Worm (Caenorhabditis elegans) whole organism, mixed stage, embryonic: ENCODE measurements around the gene ZC13.1.
A peak's percentile ranks its signal among the peaks of the same experiment; 100 is the strongest.

Source experiments
- M03D4.4 ChIP-seq: sonication (generic microtip); optimal IDR thresholded peaks from 2 replicates; lab custom pipeline; 2017; ENCODE audit warnings: mild to moderate bottlenecking, missing genetic modification characterization, missing compliant biosample characterization
- bed-3 ChIP-seq: fragments of 200-800 bp; sonication (Bioruptor generic); optimal IDR thresholded peaks from 3 replicates; lab custom pipeline; 2018; ENCODE audit warnings: mild to moderate bottlenecking, missing genetic modification characterization, moderate library complexity, missing compliant biosample characterization
- blmp-1 ChIP-seq: fragments of 150-350 bp; optimal IDR thresholded peaks from 2 replicates; lab custom pipeline; 2014; ENCODE audit warnings: missing biosample characterization, missing genetic modification characterization
- ceh-39 ChIP-seq: fragments of 150-350 bp; optimal IDR thresholded peaks from 2 replicates; lab custom pipeline; 2014; ENCODE audit warnings: missing biosample characterization, missing genetic modification characterization
- ceh-43 ChIP-seq: fragments of 200-800 bp; sonication (Bioruptor generic); optimal IDR thresholded peaks from 2 replicates; lab custom pipeline; 2018; ENCODE audit warnings: mild to moderate bottlenecking, missing genetic modification characterization, moderate library complexity, missing compliant biosample characterization
- ceh-83 ChIP-seq: fragments of 200-800 bp; sonication (Bioruptor generic); optimal IDR thresholded peaks from 2 replicates; lab custom pipeline; 2018; ENCODE audit warnings: mild to moderate bottlenecking, missing genetic modification characterization, missing compliant biosample characterization
- ces-1 ChIP-seq: fragments of 150-350 bp; optimal IDR thresholded peaks from 2 replicates; lab custom pipeline; 2014; ENCODE audit warnings: missing biosample characterization, missing genetic modification reagents, missing genetic modification characterization
- drap-1 ChIP-seq: fragments of 200-800 bp; sonication (Bioruptor generic); optimal IDR thresholded peaks from 3 replicates; lab custom pipeline; 2018; ENCODE audit warnings: mild to moderate bottlenecking, missing genetic modification characterization, missing compliant biosample characterization
- elt-1 ChIP-seq: sonication (generic microtip); optimal IDR thresholded peaks from 2 replicates; lab custom pipeline; 2017; ENCODE audit warnings: missing genetic modification characterization, mild to moderate bottlenecking, missing compliant biosample characterization, antibody characterized with exemption, moderate library complexity, borderline replicate concordance; ENCODE audit not compliant: insufficient read depth
- elt-3 ChIP-seq: fragments of 150-350 bp; optimal IDR thresholded peaks from 2 replicates; lab custom pipeline; 2014; ENCODE audit warnings: missing biosample characterization, missing genetic modification characterization
- flh-1 ChIP-seq: fragments of 200-800 bp; sonication (Bioruptor generic); optimal IDR thresholded peaks from 2 replicates; lab custom pipeline; 2018; ENCODE audit warnings: mild to moderate bottlenecking, missing genetic modification characterization, moderate library complexity, missing compliant biosample characterization
- ham-2 ChIP-seq: fragments of 200-800 bp; sonication (Bioruptor generic); optimal IDR thresholded peaks from 2 replicates; lab custom pipeline; 2018; ENCODE audit warnings: mild to moderate bottlenecking, missing genetic modification characterization, missing compliant biosample characterization
- hlh-1 ChIP-seq: fragments of 150-350 bp; optimal IDR thresholded peaks from 2 replicates; lab custom pipeline; 2014; ENCODE audit warnings: missing biosample characterization, missing genetic modification reagents, missing genetic modification characterization
- lin-13 ChIP-seq: fragments of 150-350 bp; optimal IDR thresholded peaks from 2 replicates; lab custom pipeline; 2014; ENCODE audit warnings: missing biosample characterization, missing genetic modification characterization
- lin-32 ChIP-seq: fragments of 200-800 bp; sonication (Bioruptor generic); optimal IDR thresholded peaks from 2 replicates; lab custom pipeline; 2018; ENCODE audit warnings: mild to moderate bottlenecking, missing genetic modification characterization, missing compliant biosample characterization
- lsy-2 ChIP-seq: fragments of 150-350 bp; optimal IDR thresholded peaks from 2 replicates; lab custom pipeline; 2014; ENCODE audit warnings: missing biosample characterization, missing genetic modification characterization
- mab-5 ChIP-seq: fragments of 150-350 bp; optimal IDR thresholded peaks from 2 replicates; lab custom pipeline; 2014; ENCODE audit warnings: missing biosample characterization, missing genetic modification characterization
- mep-1 ChIP-seq: fragments of 150-350 bp; optimal IDR thresholded peaks from 2 replicates; lab custom pipeline; 2017; ENCODE audit warnings: missing biosample characterization, missing genetic modification reagents, missing genetic modification characterization, inconsistent platforms
- mls-2 ChIP-seq: sonication (generic microtip); optimal IDR thresholded peaks from 2 replicates; lab custom pipeline; 2016; ENCODE audit warnings: mild to moderate bottlenecking, missing genetic modification characterization, moderate library complexity, missing compliant biosample characterization
- nhr-12 ChIP-seq: fragments of 150-350 bp; optimal IDR thresholded peaks from 2 replicates; lab custom pipeline; 2014; ENCODE audit warnings: missing biosample characterization, missing genetic modification characterization
- nhr-2 ChIP-seq: fragments of 150-350 bp; optimal IDR thresholded peaks from 2 replicates; lab custom pipeline; 2014; ENCODE audit warnings: missing biosample characterization, missing genetic modification characterization
- nhr-28 ChIP-seq: fragments of 150-350 bp; optimal IDR thresholded peaks from 2 replicates; lab custom pipeline; 2014; ENCODE audit warnings: missing biosample characterization, missing genetic modification characterization
- pha-4 ChIP-seq: fragments of 150-350 bp; optimal IDR thresholded peaks from 2 replicates; lab custom pipeline; 2018; ENCODE audit warnings: missing biosample characterization, missing genetic modification reagents, missing genetic modification characterization
- sem-2 ChIP-seq: fragments of 200-800 bp; sonication (Bioruptor generic); optimal IDR thresholded peaks from 2 replicates; lab custom pipeline; 2018; ENCODE audit warnings: mild to moderate bottlenecking, missing genetic modification characterization, missing compliant biosample characterization
- snpc-4 ChIP-seq: fragments of 150-350 bp; optimal IDR thresholded peaks from 2 replicates; lab custom pipeline; 2014; ENCODE audit warnings: missing biosample characterization, missing genetic modification characterization
- sptf-1 ChIP-seq: sonication (generic microtip); optimal IDR thresholded peaks from 2 replicates; lab custom pipeline; 2017; ENCODE audit warnings: mild to moderate bottlenecking, missing genetic modification characterization, moderate library complexity, missing compliant biosample characterization
- tbx-8 ChIP-seq: fragments of 200-800 bp; sonication (Bioruptor generic); optimal IDR thresholded peaks from 2 replicates; lab custom pipeline; 2018; ENCODE audit warnings: mild to moderate bottlenecking, missing genetic modification characterization, moderate library complexity, missing compliant biosample characterization
- unc-120 ChIP-seq: sonication (generic microtip); optimal IDR thresholded peaks from 2 replicates; lab custom pipeline; 2017; ENCODE audit warnings: missing genetic modification characterization, missing compliant biosample characterization; ENCODE audit not compliant: poor library complexity, severe bottlenecking
- unc-39 ChIP-seq: fragments of 150-350 bp; optimal IDR thresholded peaks from 2 replicates; lab custom pipeline; 2014; ENCODE audit warnings: missing biosample characterization, missing genetic modification characterization
- ztf-11 ChIP-seq: fragments of 150-350 bp; optimal IDR thresholded peaks from 2 replicates; lab custom pipeline; 2014; ENCODE audit warnings: missing biosample characterization, missing genetic modification characterization

The ZC13.1 gene

DNA sequence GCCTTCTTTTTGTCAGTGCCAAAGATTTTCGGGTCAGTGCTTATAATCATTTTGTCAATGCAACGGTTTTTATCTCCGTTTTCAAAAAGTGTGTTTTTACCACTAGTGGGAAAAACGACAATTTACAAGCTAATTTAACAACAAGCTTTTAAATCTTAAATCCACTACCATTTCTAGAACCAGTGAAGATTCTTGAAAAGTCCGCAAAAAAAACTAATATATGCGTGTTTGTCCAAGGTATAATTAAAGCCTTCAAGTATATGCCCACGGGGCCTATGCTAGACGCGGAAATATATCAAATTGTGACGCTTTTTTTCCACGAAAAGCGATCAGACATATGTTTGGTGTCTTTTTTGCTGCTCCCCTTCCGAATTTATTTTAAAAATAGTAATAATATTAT lies 35.5 kb downstream of the ZC13.1 start:
- no peak for TF ChIP-seq hlh-1 (tag; lab: Kevin White, UChicago)
- TF ChIP-seq nhr-12 (tag; lab: Kevin White, UChicago) = no peak
- no peak for TF ChIP-seq flh-1
- TF ChIP-seq tbx-8 = no peak
- TF ChIP-seq ham-2 (GFP tag; lab: Kevin White, UChicago) = no peak
- TF ChIP-seq mls-2 = no peak
- TF ChIP-seq ces-1 (GFP tag; lab: Kevin White, UChicago) = no peak
- TF ChIP-seq pha-4 (tag; lab: Kevin White, UChicago) = no peak
- TF ChIP-seq blmp-1 (tag; lab: Kevin White, UChicago) = no peak
- no peak for TF ChIP-seq lin-13
- TF ChIP-seq M03D4.4 (tag; lab: Kevin White, UChicago) = no peak
- no peak for TF ChIP-seq mep-1
- no peak for TF ChIP-seq sptf-1 (tag; lab: Kevin White, UChicago)
- TF ChIP-seq snpc-4 (tag; lab: Kevin White, UChicago) = no peak
- no peak for TF ChIP-seq nhr-2 (tag; lab: Kevin White, UChicago)
- TF ChIP-seq lin-32 (GFP tag; lab: Kevin White, UChicago) = no peak
- TF ChIP-seq bed-3 = no peak

- TF ChIP-seq bed-3 = no peak
- TF ChIP-seq drap-1 = no peak
- TF ChIP-seq sptf-1 (tag; lab: Kevin White, UChicago) = no peak
- no peak for TF ChIP-seq lin-32 (GFP tag; lab: Kevin White, UChicago)
- no peak for TF ChIP-seq elt-1 (tag; lab: Kevin White, UChicago)
- TF ChIP-seq nhr-2 (tag; lab: Kevin White, UChicago) = no peak
- no peak for TF ChIP-seq ztf-11 (tag; lab: Kevin White, UChicago)
- no peak for TF ChIP-seq M03D4.4 (tag; lab: Kevin White, UChicago)
- no peak for TF ChIP-seq unc-120
- no peak for TF ChIP-seq ceh-83 (GFP tag; lab: Kevin White, UChicago)
Observed at ce11 chrX:912990-913389, 36.0 kb downstream of the ZC13.1 start, which contains the start of gene F35H12.6. Gene F35H12.6 (plus strand): TSS chrX:913290.

DNA sequence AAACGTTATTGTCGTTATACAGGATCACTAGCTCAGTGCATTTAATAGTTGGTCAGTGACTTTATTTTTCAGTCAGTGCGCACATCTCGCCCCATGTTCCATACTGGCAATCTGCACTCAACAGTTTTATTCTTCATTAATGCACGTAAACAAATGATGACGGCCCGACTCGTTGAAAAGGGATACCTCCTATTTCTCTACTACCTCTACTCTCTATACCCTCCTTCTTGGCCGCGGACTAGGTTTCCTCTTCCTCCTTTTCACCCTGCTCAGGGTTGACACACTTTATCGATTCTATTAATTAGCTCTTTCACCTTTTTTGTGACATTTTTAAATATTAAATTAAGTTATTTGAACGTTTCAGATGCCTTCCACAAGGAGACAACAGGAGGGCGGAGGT lies 38.5 kb downstream of the ZC13.1 start, which contains the start of gene sel-12:
Gene sel-12, plus strand, starts transcription at position 358 of the 400 bp plus-strand sequence.
- TF ChIP-seq sem-2 (GFP tag; lab: Kevin White, UChicago) = no peak
- no peak for TF ChIP-seq nhr-28
- TF ChIP-seq lin-32 (GFP tag; lab: Kevin White, UChicago) = peak; percentile 9
- no peak for TF ChIP-seq lin-13
- peak; percentile 62 for TF ChIP-seq ces-1 (GFP tag; lab: Kevin White, UChicago)
- peak; percentile 72 for TF ChIP-seq ceh-39 (tag; lab: Kevin White, UChicago)
- no peak for TF ChIP-seq mls-2
- TF ChIP-seq ceh-43 = no peak
- TF ChIP-seq sptf-1 (tag; lab: Kevin White, UChicago) = no peak
- peak; percentile 41 for TF ChIP-seq unc-120
- TF ChIP-seq mab-5 (tag; lab: Kevin White, UChicago) = no peak
- TF ChIP-seq drap-1 = no peak
- no peak for TF ChIP-seq hlh-1 (tag; lab: Kevin White, UChicago)
- no peak for TF ChIP-seq M03D4.4 (tag; lab: Kevin White, UChicago)

DNA sequence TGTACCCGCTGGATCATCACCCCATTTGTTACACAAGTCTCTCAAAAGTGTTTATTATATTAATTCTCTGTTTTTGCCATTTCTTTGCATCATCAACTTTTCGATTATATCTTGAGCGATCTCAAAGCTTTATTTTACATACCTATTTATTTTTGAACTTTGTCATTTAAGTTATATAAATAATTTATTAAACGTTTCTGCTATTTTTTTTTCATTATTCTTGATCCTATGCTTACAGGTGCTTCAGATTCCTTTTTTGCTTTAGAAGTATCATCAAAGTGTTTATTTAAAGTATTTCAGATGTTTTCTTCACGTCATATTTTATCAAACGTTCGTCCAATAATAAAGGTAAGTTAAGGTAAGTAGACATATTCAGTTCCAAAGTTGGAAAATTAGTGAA lies 41.1 kb downstream of the ZC13.1 start, which contains the start of gene F35H12.5:
Gene F35H12.5, plus strand, starts transcription at position 301 of the 400 bp plus-strand sequence.
- TF ChIP-seq snpc-4 (tag; lab: Kevin White, UChicago) = no peak
- TF ChIP-seq lin-13 = no peak
- no peak for TF ChIP-seq unc-39
- TF ChIP-seq elt-3 (tag; lab: Kevin White, UChicago) = no peak

DNA sequence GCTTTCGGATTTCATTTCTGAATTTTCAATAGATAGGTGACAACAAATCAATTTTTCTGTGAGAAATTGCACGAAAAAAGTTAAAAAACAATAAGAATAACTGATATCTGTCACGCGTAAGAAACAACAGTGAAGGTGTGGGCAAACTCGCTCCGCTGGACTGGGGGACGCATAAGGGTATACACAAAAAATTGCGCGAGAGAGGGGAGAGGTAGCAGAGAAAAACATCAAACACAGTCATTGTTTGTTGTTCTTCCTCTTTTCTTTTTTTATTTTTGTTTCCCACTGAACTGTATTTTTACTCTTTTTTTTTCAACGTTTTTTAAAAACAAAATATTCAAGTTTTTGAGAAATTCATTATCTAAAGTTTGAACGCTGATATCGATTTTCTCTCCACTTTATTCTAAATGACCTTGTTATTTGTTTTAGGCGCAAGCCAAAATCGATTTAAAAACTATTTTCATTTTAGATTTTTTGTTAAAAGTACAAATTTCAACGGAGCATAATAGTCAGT lies 47.5 kb downstream of the ZC13.1 start, which contains the start of the genes pifk-1 and tbc-11:
Gene pifk-1, minus strand, starts transcription at position 17 of the 514 bp plus-strand sequence.
Gene tbc-11, plus strand, starts transcription at position 464 of the 514 bp plus-strand sequence.
- no peak for TF ChIP-seq ceh-43
- TF ChIP-seq ham-2 (GFP tag; lab: Kevin White, UChicago) = no peak
- TF ChIP-seq nhr-2 (tag; lab: Kevin White, UChicago) = no peak
- peak; percentile 12 for TF ChIP-seq pha-4 (tag; lab: Kevin White, UChicago)
- TF ChIP-seq nhr-12 (tag; lab: Kevin White, UChicago) = no peak
- TF ChIP-seq flh-1 = no peak
- TF ChIP-seq unc-39 = no peak
- TF ChIP-seq lsy-2 = no peak
- TF ChIP-seq unc-120 = peak; percentile 26
- peak; percentile 70 for TF ChIP-seq mep-1
